Worm (Caenorhabditis elegans): ENCODE measurements around the gene ZK218.5.

Gene ZK218.5

DNA sequence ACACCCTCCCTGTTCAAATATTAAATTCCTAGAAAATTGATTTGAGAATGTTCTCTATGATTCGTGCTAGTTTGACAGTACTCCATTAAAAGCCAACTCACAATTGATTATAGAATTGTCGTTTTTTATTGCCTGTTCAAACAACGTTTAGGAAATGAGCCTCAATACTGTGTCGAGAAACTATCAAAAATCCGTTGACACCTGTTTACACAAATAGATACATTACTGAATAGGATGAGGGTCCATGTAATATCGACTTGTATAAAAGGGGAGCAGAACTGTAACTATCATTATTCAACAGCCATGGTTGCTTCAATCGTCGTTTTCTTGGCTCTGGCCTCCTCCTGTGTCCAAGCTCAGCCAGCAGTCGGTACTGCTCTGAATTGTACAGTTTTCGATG lies at the start of gene ZK218.5:
Gene ZK218.5 (plus strand): TSS at position 301 of the 400 bp plus-strand sequence.
- TF ChIP-seq mml-1 (tag; optimal IDR thresholded peaks at IDR 0.05) (no peak), nhr-12 (tag; optimal IDR thresholded peaks at IDR 0.05) (no peak), nhr-237 (tag; optimal IDR thresholded peaks at IDR 0.05) (no peak), nhr-28 (tag; optimal IDR thresholded peaks at IDR 0.05) (no peak), nhr-11 (tag; optimal IDR thresholded peaks at IDR 0.05) (no peak), nhr-67 (tag; optimal IDR thresholded peaks at IDR 0.05) (no peak), eor-1 (tag; optimal IDR thresholded peaks at IDR 0.05) (no peak), fkh-2 (tag; optimal IDR thresholded peaks at IDR 0.05) (no peak)

DNA sequence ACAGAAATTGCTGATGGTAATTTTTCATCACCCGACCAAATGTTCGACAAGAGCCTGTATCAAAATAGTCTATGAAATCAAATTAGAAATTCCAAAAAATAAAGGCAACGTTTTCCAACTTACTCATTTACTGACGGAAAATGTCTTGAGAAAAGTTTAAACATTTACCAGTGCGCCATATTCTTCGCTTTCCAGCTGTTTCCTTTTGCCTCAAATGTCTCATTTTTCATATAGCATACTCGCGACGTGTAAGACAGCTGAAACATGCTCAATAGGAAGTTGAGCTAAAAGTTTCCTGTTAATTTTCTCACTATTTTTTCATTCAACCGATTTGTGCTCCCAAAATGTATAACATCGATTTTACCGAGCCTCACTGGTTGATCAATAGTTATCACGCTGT lies 40.9 kb upstream of the ZK218.5 start, which contains the start of gene sri-66:
Gene sri-66 (plus strand): TSS at position 301 of the 400 bp plus-strand sequence.
- no peak for TF ChIP-seq nhr-23 (tag; optimal IDR thresholded peaks at IDR 0.05)
- TF ChIP-seq R02D3.7 (tag; optimal IDR thresholded peaks at IDR 0.05): no peak
- no peak for TF ChIP-seq lin-39 (tag; optimal IDR thresholded peaks at IDR 0.05)
- TF ChIP-seq ceh-16 (tag; optimal IDR thresholded peaks at IDR 0.05): no peak
- no peak for TF ChIP-seq ceh-9 (tag; optimal IDR thresholded peaks at IDR 0.05)
- no peak for TF ChIP-seq aly-2 (tag; optimal IDR thresholded peaks at IDR 0.05)
- no peak for TF ChIP-seq fkh-10 (GFP tag; optimal IDR thresholded peaks at IDR 0.05)
- no peak for TF ChIP-seq pqm-1 (tag; optimal IDR thresholded peaks at IDR 0.05)
- TF ChIP-seq nhr-237 (tag; optimal IDR thresholded peaks at IDR 0.05): no peak
- no peak for TF ChIP-seq nhr-77 (tag; optimal IDR thresholded peaks at IDR 0.05)
- TF ChIP-seq nhr-11 (tag; optimal IDR thresholded peaks at IDR 0.05): no peak
- no peak for TF ChIP-seq nhr-28 (tag; optimal IDR thresholded peaks at IDR 0.05)
- TF ChIP-seq egl-27 (tag; optimal IDR thresholded peaks at IDR 0.05): no peak
- no peak for TF ChIP-seq nhr-12 (tag; optimal IDR thresholded peaks at IDR 0.05)
- no peak for TF ChIP-seq elt-2 (tag; optimal IDR thresholded peaks at IDR 0.05)
- TF ChIP-seq ceh-28 (tag; optimal IDR thresholded peaks at IDR 0.05): no peak
- TF ChIP-seq nhr-76 (tag; optimal IDR thresholded peaks at IDR 0.05): no peak
- TF ChIP-seq hmg-11 (tag; optimal IDR thresholded peaks at IDR 0.05): no peak
- no peak for TF ChIP-seq eor-1 (tag; optimal IDR thresholded peaks at IDR 0.05)

DNA sequence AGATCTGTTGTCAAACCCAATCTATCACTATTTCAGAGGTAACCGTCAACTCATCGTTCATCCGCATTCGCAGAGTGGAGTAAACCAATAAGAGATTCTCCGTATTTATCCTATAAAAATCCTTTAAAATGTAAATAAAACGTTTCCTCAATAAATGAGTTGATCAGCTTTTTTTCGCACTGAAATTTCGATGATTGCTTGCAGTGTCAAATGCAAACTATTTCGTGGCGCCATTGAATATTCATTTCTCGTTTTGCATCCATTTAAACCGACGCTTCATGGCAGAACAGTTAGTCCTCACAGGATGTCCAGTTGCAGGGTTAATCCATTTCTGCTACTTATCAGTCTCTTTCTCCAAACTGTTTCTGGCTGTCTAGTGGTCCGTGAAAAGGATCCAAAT lies 39.3 kb upstream of the ZK218.5 start, which contains the start of gene F28B1.9:
Gene F28B1.9 (plus strand): TSS at position 301 of the 400 bp plus-strand sequence.
- no peak for TF ChIP-seq hmg-11 (tag; optimal IDR thresholded peaks at IDR 0.05)
- no peak for TF ChIP-seq fos-1 (tag; optimal IDR thresholded peaks at IDR 0.05)
- no peak for TF ChIP-seq R02D3.7 (tag; optimal IDR thresholded peaks at IDR 0.05)
- TF ChIP-seq mml-1 (tag; optimal IDR thresholded peaks at IDR 0.05): no peak
- TF ChIP-seq nfya-1 (tag; optimal IDR thresholded peaks at IDR 0.05; ENCODE audit: insufficient read depth): no peak
- TF ChIP-seq ztf-11 (tag; optimal IDR thresholded peaks at IDR 0.05): no peak

DNA sequence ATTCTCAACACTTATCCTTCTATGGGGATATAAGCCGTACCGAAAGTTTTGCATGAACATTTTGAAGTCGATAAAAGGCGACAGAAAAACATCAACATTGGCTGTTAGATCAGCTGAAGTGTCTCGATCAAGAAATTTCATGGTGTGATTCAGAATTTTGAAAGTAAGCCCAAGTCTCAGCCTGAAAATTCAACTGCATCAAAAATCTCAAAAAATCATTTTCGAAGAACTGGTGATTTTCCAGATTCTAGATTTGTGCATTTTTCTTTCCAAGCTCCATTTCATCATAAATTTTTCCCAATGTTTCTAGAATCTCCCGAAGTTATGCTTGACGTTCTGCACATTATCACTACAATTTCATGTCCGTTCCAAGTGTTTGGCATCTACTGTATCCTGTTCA lies 36.3 kb upstream of the ZK218.5 start, which contains the start of gene srh-255:
Gene srh-255 (plus strand): TSS at position 301 of the 400 bp plus-strand sequence.
- no peak for TF ChIP-seq R02D3.7 (tag; optimal IDR thresholded peaks at IDR 0.05)
- no peak for TF ChIP-seq pqm-1 (tag; optimal IDR thresholded peaks at IDR 0.05)
- TF ChIP-seq egl-27 (tag; optimal IDR thresholded peaks at IDR 0.05): no peak
- no peak for TF ChIP-seq elt-3 (tag; optimal IDR thresholded peaks at IDR 0.05)
- no peak for TF ChIP-seq nhr-67 (tag; optimal IDR thresholded peaks at IDR 0.05)
- no peak for TF ChIP-seq ceh-82 (tag; optimal IDR thresholded peaks at IDR 0.05)
- TF ChIP-seq jun-1 (tag; optimal IDR thresholded peaks at IDR 0.05): no peak
- TF ChIP-seq mml-1 (tag; optimal IDR thresholded peaks at IDR 0.05): no peak

DNA sequence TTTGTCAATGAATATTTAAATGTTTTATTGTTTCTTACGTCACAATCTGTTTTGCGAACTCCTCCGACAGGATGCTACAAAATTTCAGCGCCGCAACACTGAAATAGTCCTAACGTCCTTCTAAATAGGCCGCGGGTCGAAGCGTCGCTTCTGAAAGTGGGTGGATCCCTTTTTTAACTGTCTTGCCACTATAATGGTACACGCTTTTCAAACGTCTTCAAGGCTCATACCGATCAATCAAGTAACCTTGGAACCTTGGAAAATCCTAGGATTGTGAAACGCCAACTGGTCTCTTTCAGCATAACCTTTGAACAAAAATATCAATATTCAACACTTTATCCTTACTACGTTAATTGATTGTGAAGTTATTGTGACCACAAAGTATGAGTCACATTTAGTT lies 34.3 kb upstream of the ZK218.5 start:
- no peak for TF ChIP-seq daf-12 (tag; optimal IDR thresholded peaks at IDR 0.05)
- no peak for TF ChIP-seq ceh-28 (tag; optimal IDR thresholded peaks at IDR 0.05)
- no peak for TF ChIP-seq lin-15B (tag; optimal IDR thresholded peaks at IDR 0.05)

DNA sequence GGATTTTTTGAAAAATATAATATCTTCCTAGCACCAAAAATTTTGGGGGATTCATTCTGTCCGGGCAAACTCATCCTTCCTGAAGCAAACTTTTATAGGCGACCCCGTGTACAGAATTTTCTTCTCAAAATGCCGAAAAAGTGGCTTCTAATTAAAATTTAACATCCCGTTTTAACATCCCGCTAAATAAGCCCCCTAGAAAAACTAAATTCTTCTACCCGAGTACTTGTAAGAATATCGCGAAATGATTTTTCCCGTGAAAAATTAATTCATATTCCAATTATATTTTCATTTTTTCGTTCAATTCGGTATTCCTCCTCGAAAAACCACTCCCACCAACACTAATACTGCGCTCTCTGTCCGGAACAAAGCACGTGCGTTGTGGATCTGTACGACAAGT lies 32.1 kb upstream of the ZK218.5 start, which contains the start of gene T05E12.8:
Gene T05E12.8 (plus strand): TSS at position 301 of the 400 bp plus-strand sequence.
- TF ChIP-seq lsy-12 (tag; optimal IDR thresholded peaks at IDR 0.05): no peak
- TF ChIP-seq fkh-2 (tag; optimal IDR thresholded peaks at IDR 0.05): no peak
- TF ChIP-seq nhr-12 (tag; optimal IDR thresholded peaks at IDR 0.05): no peak
- TF ChIP-seq aly-2 (tag; optimal IDR thresholded peaks at IDR 0.05): no peak
- TF ChIP-seq elt-3 (tag; optimal IDR thresholded peaks at IDR 0.05): no peak
- TF ChIP-seq egl-5 (tag; optimal IDR thresholded peaks at IDR 0.05): no peak
- no peak for TF ChIP-seq ceh-82 (tag; optimal IDR thresholded peaks at IDR 0.05)
- TF ChIP-seq nhr-28 (tag; optimal IDR thresholded peaks at IDR 0.05): no peak
- TF ChIP-seq unc-62 (GFP tag; optimal IDR thresholded peaks at IDR 0.05): no peak
- TF ChIP-seq pha-4 (tag; optimal IDR thresholded peaks at IDR 0.05): no peak
- TF ChIP-seq fkh-10 (GFP tag; optimal IDR thresholded peaks at IDR 0.05): no peak
- TF ChIP-seq tbx-2 (tag; optimal IDR thresholded peaks at IDR 0.05): no peak
- no peak for TF ChIP-seq sea-2 (GFP tag; optimal IDR thresholded peaks at IDR 0.05)
- no peak for TF ChIP-seq jun-1 (tag; optimal IDR thresholded peaks at IDR 0.05)
- TF ChIP-seq nhr-77 (tag; optimal IDR thresholded peaks at IDR 0.05): no peak
- no peak for TF ChIP-seq zag-1 (tag; optimal IDR thresholded peaks at IDR 0.05)
- TF ChIP-seq daf-12 (tag; optimal IDR thresholded peaks at IDR 0.05): no peak
- no peak for TF ChIP-seq eor-1 (tag; optimal IDR thresholded peaks at IDR 0.05)

Data from whole organism, L3 larva.